Worm (Caenorhabditis elegans): ENCODE results near the gene F48G7.9.

Gene F48G7.9

ce11 chrV:598626-599025, 29.8 kb downstream of the F48G7.9 start:
- no peak for TF ChIP-seq tbx-7 (tag; optimal IDR thresholded peaks at IDR 0.05)
- no peak for TF ChIP-seq ahr-1 (tag; optimal IDR thresholded peaks at IDR 0.05)

ce11 chrV:597823-598222, 30.6 kb downstream of the F48G7.9 start:
- TF ChIP-seq pha-4 (tag; optimal IDR thresholded peaks at IDR 0.05): no peak
- TF ChIP-seq hlh-6 (tag; optimal IDR thresholded peaks at IDR 0.05): no peak
- TF ChIP-seq hlh-30 (tag; optimal IDR thresholded peaks at IDR 0.05; ENCODE audit: insufficient read depth): no peak
- TF ChIP-seq Y22D7AL.16 (tag; optimal IDR thresholded peaks at IDR 0.05): no peak
- TF ChIP-seq madf-2 (tag; optimal IDR thresholded peaks at IDR 0.05): no peak
- no peak for TF ChIP-seq lim-6 (tag; optimal IDR thresholded peaks at IDR 0.05)
- no peak for TF ChIP-seq fkh-6 (tag; optimal IDR thresholded peaks at IDR 0.05)
- TF ChIP-seq unc-86 (tag; optimal IDR thresholded peaks at IDR 0.05): no peak
- no peak for TF ChIP-seq rnt-1 (tag; optimal IDR thresholded peaks at IDR 0.05)
- no peak for TF ChIP-seq tbx-7 (tag; optimal IDR thresholded peaks at IDR 0.05)
- TF ChIP-seq elt-4 (tag; optimal IDR thresholded peaks at IDR 0.05): no peak

ce11 chrV:596923-597322, 31.5 kb downstream of the F48G7.9 start:
- TF ChIP-seq ceh-14 (tag; optimal IDR thresholded peaks at IDR 0.05) (no peak), dmd-4 (tag; optimal IDR thresholded peaks at IDR 0.05; ENCODE audit: borderline replicate concordance) (no peak), ceh-30 (tag; optimal IDR thresholded peaks at IDR 0.05) (no peak), lin-11 (tag; optimal IDR thresholded peaks at IDR 0.05) (no peak), zip-5 (tag; optimal IDR thresholded peaks at IDR 0.05) (no peak), unc-42 (tag; optimal IDR thresholded peaks at IDR 0.05) (no peak), tbx-7 (tag; optimal IDR thresholded peaks at IDR 0.05) (no peak), ceh-18 (tag; optimal IDR thresholded peaks at IDR 0.05) (no peak), hlh-6 (tag; optimal IDR thresholded peaks at IDR 0.05) (no peak), ceh-31 (tag; optimal IDR thresholded peaks at IDR 0.05) (no peak), K02D7.2 (tag; optimal IDR thresholded peaks at IDR 0.05) (no peak), nhr-11 (tag; optimal IDR thresholded peaks at IDR 0.05) (no peak), lim-6 (tag; optimal IDR thresholded peaks at IDR 0.05) (no peak), hlh-30 (tag; optimal IDR thresholded peaks at IDR 0.05; ENCODE audit: insufficient read depth) (no peak), fkh-6 (tag; optimal IDR thresholded peaks at IDR 0.05) (no peak)

- TF ChIP-seq hlh-15 (tag; optimal IDR thresholded peaks at IDR 0.05) (no peak), C38D4.7 (GFP tag; optimal IDR thresholded peaks at IDR 0.05) (no peak), unc-55 (GFP tag; optimal IDR thresholded peaks at IDR 0.05) (no peak)
These were observed 35.5 kb downstream of the F48G7.9 start, which contains the start of gene ZK488.5 for ce11 chrV:592959-593358. Gene ZK488.5 (plus strand): TSS chrV:593259.

- TF ChIP-seq fkh-6 (tag; optimal IDR thresholded peaks at IDR 0.05): no peak
- TF ChIP-seq odd-2 (tag; optimal IDR thresholded peaks at IDR 0.05): no peak
- TF ChIP-seq nhr-232 (tag; optimal IDR thresholded peaks at IDR 0.05): no peak
- no peak for TF ChIP-seq K02D7.2 (tag; optimal IDR thresholded peaks at IDR 0.05)
- no peak for TF ChIP-seq lim-6 (tag; optimal IDR thresholded peaks at IDR 0.05)
- no peak for TF ChIP-seq C38D4.7 (GFP tag; optimal IDR thresholded peaks at IDR 0.05)
- no peak for TF ChIP-seq pag-3 (tag; optimal IDR thresholded peaks at IDR 0.05; ENCODE audit: borderline replicate concordance)
- no peak for TF ChIP-seq madf-2 (tag; optimal IDR thresholded peaks at IDR 0.05)
- TF ChIP-seq unc-86 (tag; optimal IDR thresholded peaks at IDR 0.05): no peak
- TF ChIP-seq nfya-1 (tag; optimal IDR thresholded peaks at IDR 0.05): no peak
- no peak for TF ChIP-seq ceh-19 (GFP tag; optimal IDR thresholded peaks at IDR 0.05)
- no peak for TF ChIP-seq dmd-4 (tag; optimal IDR thresholded peaks at IDR 0.05; ENCODE audit: borderline replicate concordance)
- no peak for TF ChIP-seq hlh-15 (tag; optimal IDR thresholded peaks at IDR 0.05)
- TF ChIP-seq hlh-30 (tag; optimal IDR thresholded peaks at IDR 0.05; ENCODE audit: insufficient read depth): no peak
- TF ChIP-seq ahr-1 (tag; optimal IDR thresholded peaks at IDR 0.05): no peak
- no peak for TF ChIP-seq syd-9 (tag; optimal IDR thresholded peaks at IDR 0.05)
- no peak for TF ChIP-seq lin-11 (tag; optimal IDR thresholded peaks at IDR 0.05)
- no peak for TF ChIP-seq gmeb-2 (tag; optimal IDR thresholded peaks at IDR 0.05)
- TF ChIP-seq Y22D7AL.16 (tag; optimal IDR thresholded peaks at IDR 0.05): no peak
- TF ChIP-seq tbx-2 (tag; optimal IDR thresholded peaks at IDR 0.05): no peak
These were observed 38.2 kb downstream of the F48G7.9 start, which contains the start of gene ZK488.6 for ce11 chrV:590182-590581. Gene ZK488.6 (plus strand): TSS chrV:590482.
